Worm (Caenorhabditis elegans) whole organism, mixed stage, embryonic: ENCODE measurements around the gene C32B5.6.

Source experiments
- M03D4.4 ChIP-seq: sonication (generic microtip); optimal IDR thresholded peaks from 2 replicates; lab custom pipeline; 2017; ENCODE audit warnings: mild to moderate bottlenecking, missing genetic modification characterization, missing compliant biosample characterization
- bed-3 ChIP-seq: fragments of 200-800 bp; sonication (Bioruptor generic); optimal IDR thresholded peaks from 3 replicates; lab custom pipeline; 2018; ENCODE audit warnings: mild to moderate bottlenecking, missing genetic modification characterization, moderate library complexity, missing compliant biosample characterization
- blmp-1 ChIP-seq: fragments of 150-350 bp; optimal IDR thresholded peaks from 2 replicates; lab custom pipeline; 2014; ENCODE audit warnings: missing biosample characterization, missing genetic modification characterization
- ceh-39 ChIP-seq: fragments of 150-350 bp; optimal IDR thresholded peaks from 2 replicates; lab custom pipeline; 2014; ENCODE audit warnings: missing biosample characterization, missing genetic modification characterization
- ceh-43 ChIP-seq: fragments of 200-800 bp; sonication (Bioruptor generic); optimal IDR thresholded peaks from 2 replicates; lab custom pipeline; 2018; ENCODE audit warnings: mild to moderate bottlenecking, missing genetic modification characterization, moderate library complexity, missing compliant biosample characterization
- ceh-83 ChIP-seq: fragments of 200-800 bp; sonication (Bioruptor generic); optimal IDR thresholded peaks from 2 replicates; lab custom pipeline; 2018; ENCODE audit warnings: mild to moderate bottlenecking, missing genetic modification characterization, missing compliant biosample characterization
- ces-1 ChIP-seq: fragments of 150-350 bp; optimal IDR thresholded peaks from 2 replicates; lab custom pipeline; 2014; ENCODE audit warnings: missing biosample characterization, missing genetic modification reagents, missing genetic modification characterization
- cnd-1 ChIP-seq: fragments of 200-800 bp; sonication (Bioruptor generic); optimal IDR thresholded peaks from 2 replicates; lab custom pipeline; 2018; ENCODE audit warnings: mild to moderate bottlenecking, missing genetic modification characterization, missing compliant biosample characterization
- drap-1 ChIP-seq: fragments of 200-800 bp; sonication (Bioruptor generic); optimal IDR thresholded peaks from 3 replicates; lab custom pipeline; 2018; ENCODE audit warnings: mild to moderate bottlenecking, missing genetic modification characterization, missing compliant biosample characterization
- elt-1 ChIP-seq: sonication (generic microtip); optimal IDR thresholded peaks from 2 replicates; lab custom pipeline; 2017; ENCODE audit warnings: missing genetic modification characterization, mild to moderate bottlenecking, missing compliant biosample characterization, antibody characterized with exemption, moderate library complexity, borderline replicate concordance; ENCODE audit not compliant: insufficient read depth
- elt-3 ChIP-seq: fragments of 150-350 bp; optimal IDR thresholded peaks from 2 replicates; lab custom pipeline; 2014; ENCODE audit warnings: missing biosample characterization, missing genetic modification characterization
- flh-1 ChIP-seq: fragments of 200-800 bp; sonication (Bioruptor generic); optimal IDR thresholded peaks from 2 replicates; lab custom pipeline; 2018; ENCODE audit warnings: mild to moderate bottlenecking, missing genetic modification characterization, moderate library complexity, missing compliant biosample characterization
- ham-2 ChIP-seq: fragments of 200-800 bp; sonication (Bioruptor generic); optimal IDR thresholded peaks from 2 replicates; lab custom pipeline; 2018; ENCODE audit warnings: mild to moderate bottlenecking, missing genetic modification characterization, missing compliant biosample characterization
- lin-13 ChIP-seq: fragments of 150-350 bp; optimal IDR thresholded peaks from 2 replicates; lab custom pipeline; 2014; ENCODE audit warnings: missing biosample characterization, missing genetic modification characterization
- lin-32 ChIP-seq: fragments of 200-800 bp; sonication (Bioruptor generic); optimal IDR thresholded peaks from 2 replicates; lab custom pipeline; 2018; ENCODE audit warnings: mild to moderate bottlenecking, missing genetic modification characterization, missing compliant biosample characterization
- lsy-2 ChIP-seq: fragments of 150-350 bp; optimal IDR thresholded peaks from 2 replicates; lab custom pipeline; 2014; ENCODE audit warnings: missing biosample characterization, missing genetic modification characterization
- mep-1 ChIP-seq: fragments of 150-350 bp; optimal IDR thresholded peaks from 2 replicates; lab custom pipeline; 2017; ENCODE audit warnings: missing biosample characterization, missing genetic modification reagents, missing genetic modification characterization, inconsistent platforms
- mls-2 ChIP-seq: sonication (generic microtip); optimal IDR thresholded peaks from 2 replicates; lab custom pipeline; 2016; ENCODE audit warnings: mild to moderate bottlenecking, missing genetic modification characterization, moderate library complexity, missing compliant biosample characterization
- nhr-12 ChIP-seq: fragments of 150-350 bp; optimal IDR thresholded peaks from 2 replicates; lab custom pipeline; 2014; ENCODE audit warnings: missing biosample characterization, missing genetic modification characterization
- nhr-2 ChIP-seq: fragments of 150-350 bp; optimal IDR thresholded peaks from 2 replicates; lab custom pipeline; 2014; ENCODE audit warnings: missing biosample characterization, missing genetic modification characterization
- nhr-237 ChIP-seq: fragments of 150-350 bp; optimal IDR thresholded peaks from 2 replicates; lab custom pipeline; 2014; ENCODE audit warnings: missing biosample characterization, missing genetic modification characterization
- nhr-28 ChIP-seq: fragments of 150-350 bp; optimal IDR thresholded peaks from 2 replicates; lab custom pipeline; 2014; ENCODE audit warnings: missing biosample characterization, missing genetic modification characterization
- nhr-76 ChIP-seq: sonication (generic microtip); optimal IDR thresholded peaks from 2 replicates; lab custom pipeline; 2017; ENCODE audit warnings: missing biosample characterization, missing genetic modification characterization
- pha-4 ChIP-seq: fragments of 150-350 bp; optimal IDR thresholded peaks from 2 replicates; lab custom pipeline; 2018; ENCODE audit warnings: missing biosample characterization, missing genetic modification reagents, missing genetic modification characterization
- sem-2 ChIP-seq: fragments of 200-800 bp; sonication (Bioruptor generic); optimal IDR thresholded peaks from 2 replicates; lab custom pipeline; 2018; ENCODE audit warnings: mild to moderate bottlenecking, missing genetic modification characterization, missing compliant biosample characterization
- snpc-4 ChIP-seq: fragments of 150-350 bp; optimal IDR thresholded peaks from 2 replicates; lab custom pipeline; 2014; ENCODE audit warnings: missing biosample characterization, missing genetic modification characterization
- sptf-1 ChIP-seq: sonication (generic microtip); optimal IDR thresholded peaks from 2 replicates; lab custom pipeline; 2017; ENCODE audit warnings: mild to moderate bottlenecking, missing genetic modification characterization, moderate library complexity, missing compliant biosample characterization
- tbx-8 ChIP-seq: fragments of 200-800 bp; sonication (Bioruptor generic); optimal IDR thresholded peaks from 2 replicates; lab custom pipeline; 2018; ENCODE audit warnings: mild to moderate bottlenecking, missing genetic modification characterization, moderate library complexity, missing compliant biosample characterization
- unc-120 ChIP-seq: sonication (generic microtip); optimal IDR thresholded peaks from 2 replicates; lab custom pipeline; 2017; ENCODE audit warnings: missing genetic modification characterization, missing compliant biosample characterization; ENCODE audit not compliant: poor library complexity, severe bottlenecking
- unc-39 ChIP-seq: fragments of 150-350 bp; optimal IDR thresholded peaks from 2 replicates; lab custom pipeline; 2014; ENCODE audit warnings: missing biosample characterization, missing genetic modification characterization
- unc-62 ChIP-seq: fragments of 150-350 bp; optimal IDR thresholded peaks from 2 replicates; lab custom pipeline; 2014; ENCODE audit warnings: missing biosample characterization, missing genetic modification reagents, missing genetic modification characterization
- zip-8 ChIP-seq: fragments of 150-350 bp; optimal IDR thresholded peaks from 2 replicates; lab custom pipeline; 2014; ENCODE audit warnings: missing biosample characterization, missing genetic modification characterization
- ztf-11 ChIP-seq: fragments of 150-350 bp; optimal IDR thresholded peaks from 2 replicates; lab custom pipeline; 2014; ENCODE audit warnings: missing biosample characterization, missing genetic modification characterization

C32B5.6 gene

DNA sequence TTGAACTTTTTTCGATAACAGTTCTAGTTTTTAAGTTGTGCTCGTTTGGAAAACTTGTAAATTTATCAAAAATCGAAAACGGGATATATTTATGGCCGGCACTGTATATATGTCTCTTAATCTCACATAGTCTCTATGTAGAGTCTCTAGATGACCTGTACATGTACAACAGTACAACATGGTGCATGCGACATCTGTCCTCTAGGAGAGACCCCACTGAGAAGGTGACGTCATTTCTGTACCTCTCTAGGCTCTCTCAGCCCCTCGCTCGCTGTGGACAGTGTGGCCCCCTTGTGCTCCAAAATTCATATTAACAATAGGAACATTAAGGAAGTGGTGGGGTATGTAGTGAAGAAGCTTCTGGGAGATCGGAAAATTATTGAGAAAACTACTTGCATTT lies 30.9 kb upstream of the C32B5.6 start:
- TF ChIP-seq mls-2 (no peak), bed-3 (no peak), blmp-1 (tag; lab: Kevin White, UChicago) (no peak), M03D4.4 (tag; lab: Kevin White, UChicago) (no peak), sem-2 (GFP tag; lab: Kevin White, UChicago) (no peak), lin-13 (tag; lab: Kevin White, UChicago) (no peak), ceh-83 (GFP tag; lab: Kevin White, UChicago) (no peak), flh-1 (GFP tag; lab: Kevin White, UChicago) (no peak), unc-39 (no peak), zip-8 (tag; lab: Kevin White, UChicago) (peak; percentile 64), nhr-237 (tag; lab: Kevin White, UChicago) (no peak), pha-4 (tag; lab: Kevin White, UChicago) (no peak), unc-62 (no peak), lin-32 (GFP tag; lab: Kevin White, UChicago) (peak; percentile 46), drap-1 (GFP tag; lab: Kevin White, UChicago) (no peak), tbx-8 (no peak), nhr-2 (tag; lab: Kevin White, UChicago) (peak; percentile 90), lsy-2 (tag; lab: Kevin White, UChicago) (no peak), cnd-1 (tag; lab: Kevin White, UChicago) (peak; percentile 71), ham-2 (no peak), ceh-39 (tag; lab: Kevin White, UChicago) (no peak)

- TF ChIP-seq elt-3 (tag; lab: Kevin White, UChicago) = no peak
- no peak for TF ChIP-seq lin-32 (GFP tag; lab: Kevin White, UChicago)
- no peak for TF ChIP-seq ham-2
- TF ChIP-seq ceh-43 (GFP tag; lab: Kevin White, UChicago) = no peak
- TF ChIP-seq sptf-1 (tag; lab: Kevin White, UChicago) = no peak
- no peak for TF ChIP-seq nhr-2 (tag; lab: Kevin White, UChicago)
- TF ChIP-seq flh-1 (GFP tag; lab: Kevin White, UChicago) = no peak
- TF ChIP-seq lin-13 (tag; lab: Kevin White, UChicago) = no peak
- no peak for TF ChIP-seq nhr-28 (tag; lab: Kevin White, UChicago)
- TF ChIP-seq ces-1 (GFP tag; lab: Kevin White, UChicago) = no peak
- TF ChIP-seq nhr-12 (tag; lab: Kevin White, UChicago) = no peak
- TF ChIP-seq cnd-1 (tag; lab: Kevin White, UChicago) = no peak
- no peak for TF ChIP-seq nhr-76 (tag; lab: Kevin White, UChicago)
- no peak for TF ChIP-seq elt-1 (tag; lab: Kevin White, UChicago)
- TF ChIP-seq unc-62 = no peak
- no peak for TF ChIP-seq blmp-1 (tag; lab: Kevin White, UChicago)
- no peak for TF ChIP-seq ztf-11 (tag; lab: Kevin White, UChicago)
- no peak for TF ChIP-seq snpc-4
Observed at ce11 chrII:938549-938948, 29.7 kb upstream of the C32B5.6 start, which contains the start of gene R07C3.3. Gene R07C3.3, plus strand, starts transcription at chrII:938849.

DNA sequence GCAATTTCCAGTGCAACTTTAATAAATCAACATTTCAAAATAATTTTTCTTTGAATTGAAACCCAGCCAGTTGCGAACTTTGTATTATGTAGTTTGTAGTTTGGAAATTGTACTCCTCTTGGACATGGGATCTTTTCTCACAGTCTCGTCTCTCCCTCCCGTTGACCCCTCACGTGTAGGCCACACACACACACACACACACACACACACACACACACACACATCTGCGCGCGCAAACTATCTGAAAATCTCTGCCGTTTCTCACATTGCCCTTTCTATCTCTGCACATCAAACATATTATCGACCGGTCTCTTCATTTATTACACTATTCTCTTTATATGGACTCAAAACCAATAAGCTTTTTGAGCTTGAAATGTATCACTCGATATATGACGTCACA lies 27.4 kb upstream of the C32B5.6 start, which contains the start of gene fbxc-36:
Gene fbxc-36, plus strand, starts transcription at position 205 of the 400 bp plus-strand sequence.
- TF ChIP-seq sptf-1 (tag; lab: Kevin White, UChicago) (peak; percentile 45), ceh-39 (tag; lab: Kevin White, UChicago) (peak; percentile 12), nhr-2 (tag; lab: Kevin White, UChicago) (peak; percentile 60), nhr-12 (tag; lab: Kevin White, UChicago) (peak; percentile 41), zip-8 (tag; lab: Kevin White, UChicago) (no peak), unc-120 (tag; lab: Kevin White, UChicago) (no peak), snpc-4 (no peak), lin-13 (tag; lab: Kevin White, UChicago) (no peak), pha-4 (tag; lab: Kevin White, UChicago) (no peak), drap-1 (GFP tag; lab: Kevin White, UChicago) (no peak), mls-2 (no peak), sem-2 (GFP tag; lab: Kevin White, UChicago) (no peak), ces-1 (GFP tag; lab: Kevin White, UChicago) (no peak), ceh-83 (GFP tag; lab: Kevin White, UChicago) (no peak), cnd-1 (tag; lab: Kevin White, UChicago) (peak; percentile 14), tbx-8 (no peak), M03D4.4 (tag; lab: Kevin White, UChicago) (no peak)

- TF ChIP-seq lin-13 (tag; lab: Kevin White, UChicago) (no peak), tbx-8 (no peak), nhr-28 (tag; lab: Kevin White, UChicago) (no peak), lsy-2 (tag; lab: Kevin White, UChicago) (no peak), snpc-4 (no peak), mep-1 (tag; lab: Kevin White, UChicago) (no peak), ceh-83 (GFP tag; lab: Kevin White, UChicago) (no peak), elt-3 (tag; lab: Kevin White, UChicago) (no peak)
Observed at ce11 chrII:943773-944172, 24.4 kb upstream of the C32B5.6 start, which contains the start of gene clec-43. Gene clec-43, plus strand, starts transcription at chrII:944066.
